Worm (Caenorhabditis elegans): ENCODE measurements around the gene C49C3.11.

DNA sequence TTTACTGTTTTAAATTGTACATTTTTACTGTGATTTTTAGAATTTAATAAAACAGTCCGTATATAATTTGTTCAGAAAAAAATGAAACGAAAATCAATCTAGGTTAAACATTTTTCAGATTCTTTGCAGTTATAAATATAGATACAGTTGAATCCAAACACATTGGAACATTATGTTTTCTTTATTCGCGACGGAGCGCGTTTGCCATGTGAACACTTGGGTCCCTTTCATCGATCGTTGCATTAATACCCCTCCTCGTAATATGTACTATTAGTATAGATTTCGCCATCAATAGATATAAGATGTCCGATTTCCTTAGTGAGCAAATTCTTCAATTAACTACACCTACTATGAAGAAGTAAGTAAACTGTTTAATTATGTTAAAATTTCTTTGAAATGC lies 8.6 kb upstream of the C49C3.11 start, which contains the start of gene C49C3.8:
- no peak for TF ChIP-seq ceh-24 (tag; optimal IDR thresholded peaks at IDR 0.05)
- no peak for TF ChIP-seq unc-42 (tag; optimal IDR thresholded peaks at IDR 0.05)
- no peak for TF ChIP-seq pros-1 (tag; optimal IDR thresholded peaks at IDR 0.05)
- TF ChIP-seq unc-86 (tag; optimal IDR thresholded peaks at IDR 0.05) = no peak
- no peak for TF ChIP-seq tbx-2 (tag; optimal IDR thresholded peaks at IDR 0.05)
- no peak for TF ChIP-seq hlh-30 (tag; optimal IDR thresholded peaks at IDR 0.05; ENCODE audit: insufficient read depth)
- TF ChIP-seq K02D7.2 (tag; optimal IDR thresholded peaks at IDR 0.05) = no peak
- TF ChIP-seq fkh-10 (GFP tag; optimal IDR thresholded peaks at IDR 0.05) = no peak
